Worm (Caenorhabditis elegans) whole organism, young adult: ENCODE measurements around the gene kin-26.
A peak's percentile ranks its signal among the peaks of the same experiment; 100 is the strongest.

Source experiments
- B0261.1 ChIP-seq: sonication (generic microtip); optimal IDR thresholded peaks from 2 replicates; lab custom pipeline; 2016; ENCODE audit warnings: mild to moderate bottlenecking, missing genetic modification characterization, moderate library complexity, missing compliant biosample characterization
- B0336.3 ChIP-seq: fragments of 200-800 bp; sonication (Bioruptor generic); IDR thresholded peaks from 2 replicates; pipeline ENCODE4 v1.3.6; 2022; ENCODE audit warnings: missing genetic modification characterization, missing compliant biosample characterization
- D2030.7 ChIP-seq: fragments of 200-800 bp; sonication (Bioruptor generic); IDR thresholded peaks from 2 replicates; pipeline ENCODE4 v1.3.6; 2022; ENCODE audit warnings: missing genetic modification reagents, missing genetic modification characterization, missing compliant biosample characterization
- F23B12.7 ChIP-seq: sonication (generic microtip); optimal IDR thresholded peaks from 2 replicates; lab custom pipeline; 2017; ENCODE audit warnings: missing genetic modification characterization, mild to moderate bottlenecking, missing compliant biosample characterization, antibody characterized with exemption, moderate library complexity; ENCODE audit not compliant: insufficient read depth
- F37B4.10 ChIP-seq: fragments of 200-800 bp; sonication (Bioruptor generic); IDR thresholded peaks from 2 replicates; pipeline ENCODE4 v1.3.6; 2022; ENCODE audit warnings: missing genetic modification characterization, missing compliant biosample characterization
- F39B2.1 ChIP-seq: fragments of 200-800 bp; sonication (Bioruptor generic); IDR thresholded peaks from 2 replicates; pipeline ENCODE4 v1.3.6; 2022; ENCODE audit warnings: missing genetic modification reagents, missing genetic modification characterization, missing compliant biosample characterization
- Y53F4B.3 ChIP-seq: fragments of 200-800 bp; sonication (Bioruptor generic); IDR thresholded peaks from 2 replicates; pipeline ENCODE4 v1.3.6; 2022; ENCODE audit warnings: missing genetic modification reagents, missing genetic modification characterization, missing compliant biosample characterization
- Y67H2A.10 ChIP-seq: fragments of 200-800 bp; sonication (Bioruptor generic); conservative IDR thresholded peaks from 2 replicates; pipeline ENCODE4 v1.3.6; 2022; ENCODE audit warnings: missing genetic modification reagents, missing genetic modification characterization, missing compliant biosample characterization
- aptf-2 ChIP-seq: fragments of 200-800 bp; sonication (Bioruptor generic); conservative IDR thresholded peaks from 2 replicates; pipeline ENCODE4 v1.3.6; 2022; ENCODE audit warnings: missing genetic modification reagents, missing genetic modification characterization, missing compliant biosample characterization
- atf-7 ChIP-seq: sonication (generic microtip); optimal IDR thresholded peaks from 2 replicates; lab custom pipeline; 2017; ENCODE audit warnings: mild to moderate bottlenecking, missing genetic modification characterization, missing compliant biosample characterization
- attf-6 ChIP-seq: fragments of 200-800 bp; sonication (Bioruptor generic); IDR thresholded peaks from 2 replicates; pipeline ENCODE4 v1.3.6; 2022; ENCODE audit warnings: missing genetic modification reagents, missing genetic modification characterization, missing compliant biosample characterization
- bed-2 ChIP-seq: fragments of 200-800 bp; sonication (Bioruptor generic); IDR thresholded peaks from 2 replicates; pipeline ENCODE4 v1.3.6; 2022; ENCODE audit warnings: missing genetic modification reagents, missing genetic modification characterization, missing compliant biosample characterization
- ccch-3 ChIP-seq: fragments of 200-800 bp; sonication (Bioruptor generic); optimal IDR thresholded peaks from 2 replicates; lab custom pipeline; 2018; ENCODE audit warnings: mild to moderate bottlenecking, missing genetic modification characterization, missing compliant biosample characterization
- cebp-1 ChIP-seq, 2 experiments: fragments of 200-800 bp in 1 of 2; sonication (Bioruptor generic) in 1 of 2; sonication (generic microtip) in 1 of 2; IDR thresholded peaks in 1 of 2; optimal IDR thresholded peaks in 1 of 2; 2 replicates each; pipeline versions ENCODE4 v1.3.6 to Lab custom; 2017 to 2022; ENCODE audit warnings: missing compliant biosample characterization in 2 of 2, missing genetic modification characterization in 2 of 2, mild to moderate bottlenecking in 1 of 2, missing genetic modification reagents in 1 of 2, moderate library complexity in 1 of 2
- ceh-100 ChIP-seq: fragments of 200-800 bp; sonication (Bioruptor generic); IDR thresholded peaks from 2 replicates; pipeline ENCODE4 v1.3.6; 2022; ENCODE audit warnings: missing genetic modification reagents, missing genetic modification characterization, missing compliant biosample characterization
- ceh-79 ChIP-seq: sonication (generic microtip); optimal IDR thresholded peaks from 2 replicates; lab custom pipeline; 2017; ENCODE audit warnings: mild to moderate bottlenecking, missing genetic modification characterization, missing compliant biosample characterization
- ceh-91 ChIP-seq: fragments of 200-800 bp; sonication (Bioruptor generic); IDR thresholded peaks from 2 replicates; pipeline ENCODE4 v1.3.6; 2022; ENCODE audit warnings: missing genetic modification reagents, missing genetic modification characterization, missing compliant biosample characterization
- efl-1 ChIP-seq: fragments of 150-350 bp; optimal IDR thresholded peaks from 2 replicates; lab custom pipeline; 2014; ENCODE audit warnings: missing biosample characterization, missing genetic modification reagents, missing genetic modification characterization
- egrh-3 ChIP-seq: fragments of 200-800 bp; sonication (Bioruptor generic); IDR thresholded peaks from 2 replicates; pipeline ENCODE4 v1.3.6; 2022; ENCODE audit warnings: missing genetic modification reagents, missing genetic modification characterization, missing compliant biosample characterization
- him-1 ChIP-seq: sonication (generic microtip); optimal IDR thresholded peaks from 2 replicates; lab custom pipeline; 2016; ENCODE audit warnings: missing genotype, missing genetic modification reagents, missing genetic modification characterization, missing compliant biosample characterization
- hlh-26 ChIP-seq: fragments of 200-800 bp; sonication (Bioruptor generic); conservative IDR thresholded peaks from 2 replicates; pipeline ENCODE4 v1.3.6; 2022; ENCODE audit warnings: missing genetic modification reagents, missing genetic modification characterization, missing compliant biosample characterization
- hmg-1.2 ChIP-seq: fragments of 200-800 bp; sonication (Bioruptor generic); IDR thresholded peaks from 2 replicates; pipeline ENCODE4 v1.3.6; 2022; ENCODE audit warnings: missing genetic modification reagents, missing genetic modification characterization, missing compliant biosample characterization
- hrde-1 ChIP-seq: sonication (generic microtip); optimal IDR thresholded peaks from 2 replicates; lab custom pipeline; 2016; ENCODE audit warnings: missing genetic modification characterization, mild to moderate bottlenecking, missing compliant biosample characterization, moderate library complexity, missing genotype, missing genetic modification reagents, borderline replicate concordance
- lin-40 ChIP-seq: sonication (generic microtip); optimal IDR thresholded peaks from 2 replicates; lab custom pipeline; 2016; ENCODE audit warnings: missing genetic modification characterization, mild to moderate bottlenecking, missing compliant biosample characterization, missing genotype, missing genetic modification reagents
- lir-1 ChIP-seq: fragments of 200-800 bp; sonication (Bioruptor generic); conservative IDR thresholded peaks from 2 replicates; pipeline ENCODE4 v1.3.6; 2022; ENCODE audit warnings: missing genetic modification reagents, missing genetic modification characterization, missing compliant biosample characterization
- madf-10 ChIP-seq: sonication (generic microtip); optimal IDR thresholded peaks from 2 replicates; lab custom pipeline; 2016; ENCODE audit warnings: mild to moderate bottlenecking, missing genetic modification characterization, missing compliant biosample characterization
- madf-6 ChIP-seq: fragments of 200-800 bp; sonication (Bioruptor generic); IDR thresholded peaks from 2 replicates; pipeline ENCODE4 v1.3.6; 2022; ENCODE audit warnings: missing genetic modification reagents, missing genetic modification characterization, missing compliant biosample characterization
- mel-28 ChIP-seq: sonication (generic microtip); optimal IDR thresholded peaks from 2 replicates; lab custom pipeline; 2016; ENCODE audit warnings: borderline replicate concordance, mild to moderate bottlenecking, missing genetic modification characterization, missing compliant biosample characterization
- nfya-2 ChIP-seq: fragments of 200-800 bp; sonication (Bioruptor generic); IDR thresholded peaks from 2 replicates; pipeline ENCODE4 v1.3.6; 2022; ENCODE audit warnings: missing genetic modification reagents, missing genetic modification characterization, missing compliant biosample characterization
- nhr-120 ChIP-seq: fragments of 200-800 bp; sonication (Bioruptor generic); IDR thresholded peaks from 2 replicates; pipeline ENCODE4 v1.3.6; 2022; ENCODE audit warnings: missing genetic modification characterization, missing compliant biosample characterization
- nhr-179 ChIP-seq: sonication (generic microtip); optimal IDR thresholded peaks from 2 replicates; lab custom pipeline; 2016; ENCODE audit warnings: mild to moderate bottlenecking, missing genetic modification characterization, missing compliant biosample characterization
- nhr-80 ChIP-seq: sonication (generic microtip); optimal IDR thresholded peaks from 2 replicates; lab custom pipeline; 2016; ENCODE audit warnings: missing genetic modification characterization, missing compliant biosample characterization
- rcor-1 ChIP-seq: fragments of 200-800 bp; sonication (Bioruptor generic); IDR thresholded peaks from 2 replicates; pipeline ENCODE4 v1.3.6; 2022; ENCODE audit warnings: missing genetic modification reagents, missing genetic modification characterization, missing compliant biosample characterization
- rec-8 ChIP-seq, 2 experiments: sonication (generic microtip); optimal IDR thresholded peaks; 2 replicates each; lab custom pipeline; 2016; ENCODE audit warnings: mild to moderate bottlenecking in 2 of 2, missing genetic modification characterization in 2 of 2, missing genetic modification reagents in 2 of 2, missing genotype in 2 of 2, missing biosample characterization in 1 of 2, missing compliant biosample characterization in 1 of 2, moderate library complexity in 1 of 2
- repo-1 ChIP-seq: sonication (generic microtip); optimal IDR thresholded peaks from 2 replicates; lab custom pipeline; 2017; ENCODE audit warnings: mild to moderate bottlenecking, missing genetic modification characterization, missing compliant biosample characterization
- sdz-38 ChIP-seq: sonication (generic microtip); optimal IDR thresholded peaks from 2 replicates; lab custom pipeline; 2016; ENCODE audit warnings: missing genotype, missing genetic modification characterization, missing compliant biosample characterization
- snpc-1.3 ChIP-seq: sonication (generic microtip); optimal IDR thresholded peaks from 2 replicates; lab custom pipeline; 2017; ENCODE audit warnings: missing genetic modification characterization, mild to moderate bottlenecking, missing compliant biosample characterization, antibody characterized with exemption, moderate library complexity, missing genotype, missing genetic modification reagents; ENCODE audit not compliant: insufficient read depth
- snpc-4 ChIP-seq, 5 experiments: fragments of 150-350 bp in 1 of 5; sonication (generic microtip) in 4 of 5; optimal IDR thresholded peaks; 2 replicates each; lab custom pipeline; 2014 to 2018; ENCODE audit warnings: missing genetic modification characterization in 5 of 5, missing biosample characterization in 3 of 5, antibody characterized with exemption in 2 of 5, mild to moderate bottlenecking in 2 of 5, missing compliant biosample characterization in 2 of 5, missing genotype in 2 of 5, moderate library complexity in 2 of 5, missing genetic modification reagents in 1 of 5
- somi-1 ChIP-seq: fragments of 200-800 bp; sonication (Bioruptor generic); optimal IDR thresholded peaks from 2 replicates; lab custom pipeline; 2018; ENCODE audit warnings: mild to moderate bottlenecking, missing genetic modification characterization, missing compliant biosample characterization
- tbx-9 ChIP-seq: sonication (generic microtip); optimal IDR thresholded peaks from 2 replicates; lab custom pipeline; 2016; ENCODE audit warnings: borderline replicate concordance, missing genetic modification characterization, inconsistent platforms, missing compliant biosample characterization
- tlf-1 ChIP-seq: fragments of 200-800 bp; sonication (Bioruptor generic); optimal IDR thresholded peaks from 2 replicates; lab custom pipeline; 2018; ENCODE audit warnings: mild to moderate bottlenecking, missing genetic modification characterization, missing compliant biosample characterization
- unc-130 ChIP-seq: sonication (generic microtip); optimal IDR thresholded peaks from 2 replicates; lab custom pipeline; 2016; ENCODE audit warnings: missing genetic modification reagents, missing genetic modification characterization, missing compliant biosample characterization
- xnd-1 ChIP-seq: sonication (generic microtip); optimal IDR thresholded peaks from 2 replicates; lab custom pipeline; 2016; ENCODE audit warnings: missing genotype, missing genetic modification reagents, missing genetic modification characterization, missing compliant biosample characterization
- ztf-26 ChIP-seq: sonication (generic microtip); optimal IDR thresholded peaks from 2 replicates; lab custom pipeline; 2017; ENCODE audit warnings: missing genetic modification characterization, missing compliant biosample characterization
- ztf-6 ChIP-seq: fragments of 200-800 bp; sonication (Bioruptor generic); IDR thresholded peaks from 2 replicates; pipeline ENCODE4 v1.3.6; 2022; ENCODE audit warnings: missing genetic modification reagents, missing genetic modification characterization, missing compliant biosample characterization

Gene kin-26

ce11 chrIV:7849235-7849634 is 28.4 kb downstream of the kin-26 start:
- no peak for TF ChIP-seq tlf-1 (GFP tag; lab: Kevin White, UChicago)
- TF ChIP-seq ccch-3, result no peak
- no peak for TF ChIP-seq hlh-26 (GFP tag; lab: Robert Waterston, UW)
- TF ChIP-seq F23B12.7 (tag; lab: Kevin White, UChicago), result no peak
- no peak for TF ChIP-seq somi-1 (GFP tag; lab: Kevin White, UChicago)
- no peak for TF ChIP-seq repo-1 (tag; lab: Kevin White, UChicago)
- no peak for TF ChIP-seq ceh-100 (GFP tag; lab: Robert Waterston, UW)
- no peak for TF ChIP-seq ceh-91 (GFP tag; lab: Robert Waterston, UW)
- no peak for TF ChIP-seq atf-7
- no peak for TF ChIP-seq hmg-1.2 (GFP tag; lab: Robert Waterston, UW)
- no peak for TF ChIP-seq rec-8 (tag; optimal IDR thresholded peaks at IDR 0.05; lab: Kevin White, UChicago)
- no peak for TF ChIP-seq mel-28 (tag; lab: Kevin White, UChicago)
- no peak for TF ChIP-seq bed-2 (GFP tag; lab: Robert Waterston, UW)
- TF ChIP-seq F37B4.10, result no peak

ce11 chrIV:7846386-7846785 is 31.3 kb downstream of the kin-26 start, which contains the start of gene C06A6.2:
TSS of gene C06A6.2 (plus strand) at chrIV:7846622.
- no peak for TF ChIP-seq lin-40 (tag; lab: Kevin White, UChicago)
- TF ChIP-seq ceh-79 (tag; lab: Kevin White, UChicago), result no peak
- no peak for TF ChIP-seq Y67H2A.10
- no peak for TF ChIP-seq D2030.7
- TF ChIP-seq him-1 (tag; lab: Kevin White, UChicago), result no peak
- TF ChIP-seq nhr-80 (tag; lab: Kevin White, UChicago), result no peak
- TF ChIP-seq B0261.1, result no peak
- no peak for TF ChIP-seq snpc-1.3
- TF ChIP-seq F39B2.1 (GFP tag; lab: Robert Waterston, UW), result no peak

ce11 chrIV:7845585-7845984 is 32.1 kb downstream of the kin-26 start:
- TF ChIP-seq madf-10 (tag; lab: Kevin White, UChicago) (peak; percentile 48), ztf-6 (GFP tag; lab: Robert Waterston, UW) (no peak), madf-6 (GFP tag; lab: Robert Waterston, UW) (no peak), nhr-179 (tag; lab: Kevin White, UChicago) (no peak), egrh-3 (peak; percentile 75), hrde-1 (tag; lab: Kevin White, UChicago) (no peak), snpc-4 (GFP tag; optimal IDR thresholded peaks at IDR 0.05; lab: Kevin White, UChicago) (no peak), snpc-4 (tag; optimal IDR thresholded peaks at IDR 0.05; lab: Kevin White, UChicago) (peak in 3 of 4 experiments; percentile 15 to 63 (median 54)), rcor-1 (GFP tag; lab: Robert Waterston, UW) (no peak; the same call in 1 of the 2 replicates), B0336.3 (GFP tag; lab: Robert Waterston, UW) (peak; percentile 79), bed-2 (GFP tag; lab: Robert Waterston, UW) (no peak), lir-1 (GFP tag; lab: Robert Waterston, UW) (no peak), unc-130 (GFP tag; lab: Kevin White, UChicago) (no peak), Y53F4B.3 (no peak), tbx-9 (no peak), xnd-1 (tag; lab: Kevin White, UChicago) (no peak), cebp-1 (GFP tag; IDR thresholded peaks at IDR 0.05; lab: Robert Waterston, UW) (no peak), cebp-1 (tag; optimal IDR thresholded peaks at IDR 0.05; lab: Kevin White, UChicago) (peak; percentile 77), efl-1 (GFP tag; lab: Kevin White, UChicago) (no peak), sdz-38 (tag; lab: Kevin White, UChicago) (no peak), nfya-2 (GFP tag; lab: Robert Waterston, UW) (no peak), nhr-120 (GFP tag; lab: Robert Waterston, UW) (no peak), attf-6 (GFP tag; lab: Robert Waterston, UW) (no peak), ztf-26 (tag; lab: Kevin White, UChicago) (peak; percentile 69), atf-7 (peak; percentile 33), B0261.1 (no peak), somi-1 (GFP tag; lab: Kevin White, UChicago) (peak; percentile 5), aptf-2 (no peak)
